Worm (Caenorhabditis elegans): ENCODE results near the gene B0416.3.

ce11 chrX:9266512-9266911 lies 24.9 kb upstream of the B0416.3 start:
- TF ChIP-seq F13H6.1 (tag; optimal IDR thresholded peaks at IDR 0.05) (no peak), ets-4 (tag; optimal IDR thresholded peaks at IDR 0.05) (no peak), unc-55 (GFP tag; optimal IDR thresholded peaks at IDR 0.05) (no peak), ceh-6 (GFP tag; optimal IDR thresholded peaks at IDR 0.05) (no peak), elt-2 (tag; optimal IDR thresholded peaks at IDR 0.05) (no peak), ceh-45 (GFP tag; IDR thresholded peaks at IDR 0.05) (no peak), rnt-1 (tag; optimal IDR thresholded peaks at IDR 0.05) (no peak), che-1 (tag; optimal IDR thresholded peaks at IDR 0.05) (no peak), lim-6 (tag; optimal IDR thresholded peaks at IDR 0.05) (no peak), ceh-14 (tag; optimal IDR thresholded peaks at IDR 0.05) (no peak), fkh-6 (tag; optimal IDR thresholded peaks at IDR 0.05) (no peak)
